Fruit fly (Drosophila melanogaster): ENCODE data around the gene Spindly.

The Spindly gene

DNA sequence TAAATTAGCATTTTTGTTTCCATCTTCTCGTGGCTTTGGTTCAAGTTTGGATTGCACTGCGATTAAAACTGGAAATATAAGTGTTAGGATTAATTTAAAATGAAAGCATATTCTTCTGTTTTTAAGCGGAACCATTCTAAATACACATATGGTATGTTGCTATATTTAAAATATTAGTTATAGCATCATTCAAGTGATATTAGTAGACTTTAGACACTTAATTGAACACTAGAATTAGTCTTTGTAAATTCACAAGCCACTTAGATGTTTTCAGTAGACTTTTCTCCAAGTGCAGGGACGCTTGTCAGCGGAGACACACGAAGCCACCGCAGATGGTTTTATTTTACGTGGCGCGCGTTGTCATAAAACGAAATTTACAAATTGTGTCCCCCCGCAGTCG is 39.8 kb upstream of the Spindly start (continued):
- TF ChIP-seq CG6765 (GFP tag; optimal IDR thresholded peaks at IDR 0.05) (no peak), Sry-δ (GFP tag; optimal IDR thresholded peaks at IDR 0.05) (no peak), dmrt99B (tag; optimal IDR thresholded peaks at IDR 0.05) (peak; percentile 67), CG34422 (GFP tag; IDR thresholded peaks at IDR 0.05) (0 out of 3 replicates have a peak, but pooled peaks have one; percentile 38), bsh (GFP tag; optimal IDR thresholded peaks at IDR 0.05) (peak in 1 of 2 experiments; percentile 23), CG13894 (tag; optimal IDR thresholded peaks at IDR 0.05) (no peak), CG9797 (GFP tag; optimal IDR thresholded peaks at IDR 0.05) (no peak), Bdp1 (GFP tag; optimal IDR thresholded peaks at IDR 0.05) (no peak), CG7839 (tag; optimal IDR thresholded peaks at IDR 0.05) (peak; percentile 48), CG3847 (GFP tag; IDR thresholded peaks at IDR 0.05) (no peak), CG8281 (tag; optimal IDR thresholded peaks at IDR 0.05) (no peak), Mad (GFP tag; optimal IDR thresholded peaks at IDR 0.05) (no peak), CG1603 (tag; optimal IDR thresholded peaks at IDR 0.05) (peak; percentile 26), CG6175 (GFP tag; IDR thresholded peaks at IDR 0.05) (no peak), CG17186 (GFP tag; optimal IDR thresholded peaks at IDR 0.05) (no peak), ara (GFP tag; IDR thresholded peaks at IDR 0.05) (peak; percentile 32; the same call in 1 of the 2 replicates), eve (GFP tag; optimal IDR thresholded peaks at IDR 0.05) (peak in 1 of 2 experiments; percentile 2), Kr (GFP tag; optimal IDR thresholded peaks at IDR 0.05) (no peak), nerfin-1 (tag; optimal IDR thresholded peaks at IDR 0.05) (no peak), CG33213 (GFP tag; optimal IDR thresholded peaks at IDR 0.05) (no peak), cg (GFP tag; optimal IDR thresholded peaks at IDR 0.05) (no peak), grau (tag; optimal IDR thresholded peaks at IDR 0.05) (peak; percentile 37), Dad (GFP tag; optimal IDR thresholded peaks at IDR 0.05) (no peak), gce (GFP tag; IDR thresholded peaks at IDR 0.05) (no peak), CG13123 (GFP tag; optimal IDR thresholded peaks at IDR 0.05) (no peak), bowl (GFP tag; IDR thresholded peaks at IDR 0.05) (no peak), Fer3 (tag; optimal IDR thresholded peaks at IDR 0.05) (no peak), stc (GFP tag; IDR thresholded peaks at IDR 0.05) (0 out of 2 replicates have a peak, but pooled peaks have one; percentile 18), vvl (GFP tag; IDR thresholded peaks at IDR 0.05) (no peak), HmgD (GFP tag; optimal IDR thresholded peaks at IDR 0.05) (no peak), Oli (tag; optimal IDR thresholded peaks at IDR 0.05) (peak; percentile 21), Nf-YB (GFP tag; optimal IDR thresholded peaks at IDR 0.05) (no peak), seq (GFP tag; IDR thresholded peaks at IDR 0.05) (no peak), Dip2 (GFP tag; IDR thresholded peaks at IDR 0.05) (no peak), jing (GFP tag; optimal IDR thresholded peaks at IDR 0.05) (no peak), oc (tag; optimal IDR thresholded peaks at IDR 0.05) (no peak), CG43689 (GFP tag; IDR thresholded peaks at IDR 0.05) (no peak), zen (tag; optimal IDR thresholded peaks at IDR 0.05) (no peak), Blimp-1 (GFP tag; optimal IDR thresholded peaks at IDR 0.05) (peak; percentile 20), CG7786 (GFP tag; optimal IDR thresholded peaks at IDR 0.05) (no peak), B-H1 (GFP tag; IDR thresholded peaks at IDR 0.05) (no peak), unpg (GFP tag; optimal IDR thresholded peaks at IDR 0.05) (peak; percentile 24), pan (optimal IDR thresholded peaks at IDR 0.05) (no peak), pan (GFP tag; optimal IDR thresholded peaks at IDR 0.05 in 1 of 2, IDR thresholded peaks at IDR 0.05 in 1 of 2) (peak in 1 of 2 experiments; percentile 55), CG2712 (tag; optimal IDR thresholded peaks at IDR 0.05) (peak; percentile 57), hkb (optimal IDR thresholded peaks at IDR 0.05) (no peak), hkb (GFP tag; IDR thresholded peaks at IDR 0.05) (peak; percentile 49; the same call in 1 of the 2 replicates), chif (GFP tag; optimal IDR thresholded peaks at IDR 0.05) (peak in 1 of 2 experiments; percentile 24), CG9215 (GFP tag; IDR thresholded peaks at IDR 0.05) (no peak), CG8359 (GFP tag; optimal IDR thresholded peaks at IDR 0.05; ENCODE audit: borderline replicate concordance) (no peak), ro (GFP tag; IDR thresholded peaks at IDR 0.05) (no peak), CG6854 (GFP tag; optimal IDR thresholded peaks at IDR 0.05) (no peak)

Data from whole organism, embryonic.